Worm (Caenorhabditis elegans) whole organism, L4 larva: ENCODE measurements around the gene nhr-133.
A peak's percentile ranks its signal among the peaks of the same experiment; 100 is the strongest.

Experiments
- D1046.2 ChIP-seq: fragments of 200-800 bp; sonication (Bioruptor generic); IDR thresholded peaks from 2 replicates; pipeline ENCODE4 v1.3.6; 2022; ENCODE audit warnings: missing genetic modification characterization, missing compliant biosample characterization
- F26F4.8 ChIP-seq: fragments of 200-800 bp; sonication (Bioruptor generic); conservative IDR thresholded peaks from 2 replicates; pipeline ENCODE4 v1.3.6; 2022; ENCODE audit warnings: missing genetic modification characterization, missing compliant biosample characterization
- F44E2.7 ChIP-seq: fragments of 200-800 bp; sonication (Bioruptor generic); IDR thresholded peaks from 2 replicates; pipeline ENCODE4 v2.1.2; 2022; ENCODE audit warnings: missing genetic modification characterization, missing compliant biosample characterization
- Y75B8A.6 ChIP-seq: fragments of 200-800 bp; sonication (Bioruptor generic); IDR thresholded peaks from 2 replicates; pipeline ENCODE4 v1.3.6; 2022; ENCODE audit warnings: missing genetic modification reagents, missing genetic modification characterization, missing compliant biosample characterization
- ZK546.5 ChIP-seq, 2 experiments: sonication (generic microtip); optimal IDR thresholded peaks; 2 replicates each; lab custom pipeline; 2017; ENCODE audit warnings: missing biosample characterization in 2 of 2, missing genetic modification characterization in 2 of 2
- aha-1 ChIP-seq: fragments of 150-350 bp; peaks from one replicate; lab custom pipeline; 2014; ENCODE audit warnings: missing biosample characterization, missing genetic modification characterization
- ceh-20 ChIP-seq: fragments of 200-800 bp; sonication (Bioruptor generic); IDR thresholded peaks from 2 replicates; pipeline ENCODE4 v1.3.6; 2022; ENCODE audit warnings: missing genetic modification reagents, missing genetic modification characterization, missing compliant biosample characterization
- ceh-28 ChIP-seq: fragments of 150-350 bp; optimal IDR thresholded peaks from 2 replicates; lab custom pipeline; 2014; ENCODE audit warnings: missing biosample characterization, missing genetic modification reagents, missing genetic modification characterization
- ces-1 ChIP-seq: fragments of 150-350 bp; sonication (generic microtip); optimal IDR thresholded peaks from 4 replicates; lab custom pipeline; 2014; ENCODE audit warnings: missing biosample characterization, missing genetic modification reagents, missing genetic modification characterization
- daf-16 ChIP-seq, 3 experiments: sonication (generic microtip); optimal IDR thresholded peaks; 2 replicates each; lab custom pipeline; 2016 to 2017; ENCODE audit warnings: missing genetic modification characterization in 3 of 3, missing genetic modification reagents in 3 of 3, mild to moderate bottlenecking in 2 of 3, missing compliant biosample characterization in 2 of 3, missing biosample characterization in 1 of 3, moderate library complexity in 1 of 3
- daf-19 ChIP-seq: fragments of 200-800 bp; sonication (Bioruptor generic); conservative IDR thresholded peaks from 2 replicates; pipeline ENCODE4 v1.3.6; 2022; ENCODE audit warnings: missing genetic modification characterization, missing compliant biosample characterization
- daf-8 ChIP-seq: fragments of 200-800 bp; sonication (Bioruptor generic); IDR thresholded peaks from 2 replicates; pipeline ENCODE4 v1.3.6; 2022; ENCODE audit warnings: missing genetic modification characterization, missing compliant biosample characterization
- dmd-6 ChIP-seq: fragments of 200-800 bp; sonication (Bioruptor generic); IDR thresholded peaks from 2 replicates; pipeline ENCODE4 v1.3.6; 2022; ENCODE audit warnings: missing genetic modification reagents, missing genetic modification characterization, missing compliant biosample characterization
- dmd-9 ChIP-seq: fragments of 200-800 bp; sonication (Bioruptor generic); IDR thresholded peaks from 2 replicates; pipeline ENCODE4 v1.3.6; 2022; ENCODE audit warnings: missing genetic modification reagents, missing genetic modification characterization, missing compliant biosample characterization
- duxl-1 ChIP-seq: sonication (generic microtip); optimal IDR thresholded peaks from 2 replicates; lab custom pipeline; 2016; ENCODE audit warnings: mild to moderate bottlenecking, missing genetic modification characterization, moderate library complexity, missing compliant biosample characterization; ENCODE audit not compliant: poor library complexity
- dve-1 ChIP-seq: sonication (generic microtip); optimal IDR thresholded peaks from 2 replicates; lab custom pipeline; 2017; ENCODE audit warnings: antibody characterized with exemption, mild to moderate bottlenecking, missing genetic modification characterization, missing compliant biosample characterization; ENCODE audit not compliant: insufficient read depth
- hlh-11 ChIP-seq: fragments of 200-800 bp; sonication (Bioruptor generic); optimal IDR thresholded peaks from 2 replicates; lab custom pipeline; 2018; ENCODE audit warnings: mild to moderate bottlenecking, missing genetic modification characterization, missing compliant biosample characterization
- jun-1 ChIP-seq: fragments of 150-350 bp; optimal IDR thresholded peaks from 2 replicates; lab custom pipeline; 2014; ENCODE audit warnings: missing biosample characterization, missing genetic modification reagents, missing genetic modification characterization
- lin-1 ChIP-seq: fragments of 200-800 bp; sonication (Bioruptor generic); IDR thresholded peaks from 2 replicates; pipeline ENCODE4 v1.3.6; 2022; ENCODE audit warnings: missing genetic modification reagents, missing genetic modification characterization, missing compliant biosample characterization
- lin-13 ChIP-seq: fragments of 150-350 bp; optimal IDR thresholded peaks from 2 replicates; lab custom pipeline; 2014; ENCODE audit warnings: missing biosample characterization, missing genetic modification reagents, missing genetic modification characterization
- lin-39 ChIP-seq: fragments of 150-350 bp; optimal IDR thresholded peaks from 2 replicates; lab custom pipeline; 2014; ENCODE audit warnings: missing biosample characterization, missing genetic modification reagents, missing genetic modification characterization
- lsy-2 ChIP-seq, 2 experiments: fragments of 150-350 bp in 1 of 2; sonication (generic microtip) in 1 of 2; optimal IDR thresholded peaks; 2 replicates each; lab custom pipeline; 2014 to 2017; ENCODE audit warnings: missing biosample characterization in 2 of 2, missing genetic modification characterization in 2 of 2
- madf-9 ChIP-seq: fragments of 200-800 bp; sonication (Bioruptor generic); conservative IDR thresholded peaks from 2 replicates; pipeline ENCODE4 v1.3.6; 2022; ENCODE audit warnings: missing genetic modification reagents, missing genetic modification characterization, missing compliant biosample characterization
- mdl-1 ChIP-seq, 2 experiments: fragments of 150-350 bp in 1 of 2; sonication (generic microtip) in 1 of 2; optimal IDR thresholded peaks; 2 replicates each; lab custom pipeline; 2014 to 2017; ENCODE audit warnings: missing biosample characterization in 2 of 2, missing genetic modification characterization in 2 of 2
- mep-1 ChIP-seq: fragments of 150-350 bp; sonication (generic microtip); optimal IDR thresholded peaks from 3 replicates; lab custom pipeline; 2014; ENCODE audit warnings: missing biosample characterization, missing genetic modification characterization
- mes-2 ChIP-seq: sonication (generic microtip); optimal IDR thresholded peaks from 2 replicates; lab custom pipeline; 2016; ENCODE audit warnings: missing genotype, mild to moderate bottlenecking, missing genetic modification characterization, missing compliant biosample characterization; ENCODE audit not compliant: poor library complexity, severe bottlenecking
- mxl-2 ChIP-seq: fragments of 200-800 bp; sonication (Bioruptor generic); conservative IDR thresholded peaks from 2 replicates; pipeline ENCODE4 v1.3.6; 2022; ENCODE audit warnings: missing genetic modification reagents, missing genetic modification characterization, missing compliant biosample characterization
- nhr-10 ChIP-seq: fragments of 150-350 bp; optimal IDR thresholded peaks from 2 replicates; lab custom pipeline; 2014; ENCODE audit warnings: missing biosample characterization, missing genetic modification characterization
- nhr-102 ChIP-seq: sonication (generic microtip); optimal IDR thresholded peaks from 2 replicates; lab custom pipeline; 2016; ENCODE audit warnings: mild to moderate bottlenecking, missing genetic modification characterization, moderate library complexity, missing compliant biosample characterization
- nhr-28 ChIP-seq: fragments of 150-350 bp; optimal IDR thresholded peaks from 2 replicates; lab custom pipeline; 2014; ENCODE audit warnings: missing biosample characterization, missing genetic modification characterization
- nhr-41 ChIP-seq: fragments of 200-800 bp; sonication (Bioruptor generic); IDR thresholded peaks from 2 replicates; pipeline ENCODE4 v1.3.6; 2022; ENCODE audit warnings: missing genetic modification reagents, missing genetic modification characterization, missing compliant biosample characterization
- nhr-48 ChIP-seq: sonication (generic microtip); optimal IDR thresholded peaks from 2 replicates; lab custom pipeline; 2016; ENCODE audit warnings: mild to moderate bottlenecking, missing genetic modification characterization, missing compliant biosample characterization
- nhr-76 ChIP-seq: fragments of 150-350 bp; optimal IDR thresholded peaks from 2 replicates; lab custom pipeline; 2014; ENCODE audit warnings: missing biosample characterization, missing genetic modification characterization
- nhr-77 ChIP-seq: fragments of 150-350 bp; optimal IDR thresholded peaks from 2 replicates; lab custom pipeline; 2014; ENCODE audit warnings: missing biosample characterization, missing genetic modification characterization
- php-3 ChIP-seq: fragments of 200-800 bp; sonication (Bioruptor generic); IDR thresholded peaks from 2 replicates; pipeline ENCODE4 v1.3.6; 2022; ENCODE audit warnings: missing genetic modification reagents, missing genetic modification characterization, missing compliant biosample characterization
- pqm-1 ChIP-seq: sonication (generic microtip); optimal IDR thresholded peaks from 2 replicates; lab custom pipeline; 2017; ENCODE audit warnings: missing biosample characterization, missing genetic modification characterization
- sdz-12 ChIP-seq: fragments of 200-800 bp; sonication (Bioruptor generic); optimal IDR thresholded peaks from 2 replicates; lab custom pipeline; 2018; ENCODE audit warnings: mild to moderate bottlenecking, missing genetic modification characterization, missing compliant biosample characterization
- tag-97 ChIP-seq: fragments of 200-800 bp; sonication (Bioruptor generic); IDR thresholded peaks from 2 replicates; pipeline ENCODE4 v1.3.6; 2022; ENCODE audit warnings: missing genetic modification characterization, missing compliant biosample characterization
- tra-1 ChIP-seq: fragments of 200-800 bp; sonication (Bioruptor generic); IDR thresholded peaks from 2 replicates; pipeline ENCODE4 v1.3.6; 2022; ENCODE audit warnings: missing genetic modification reagents, missing genetic modification characterization, missing compliant biosample characterization
- unc-39 ChIP-seq: sonication (generic microtip); optimal IDR thresholded peaks from 2 replicates; lab custom pipeline; 2017; ENCODE audit warnings: missing biosample characterization, missing genetic modification characterization
- unc-62 ChIP-seq, 3 experiments: fragments of 150-350 bp in 1 of 3; sonication (generic microtip); optimal IDR thresholded peaks in 2 of 3; peaks in 1 of 3; 1 replicate in 1 of 3; 2 replicates in 2 of 3; lab custom pipeline; 2014 to 2017; ENCODE audit warnings: missing biosample characterization in 3 of 3, missing genetic modification characterization in 3 of 3, missing genetic modification reagents in 3 of 3, missing genotype in 1 of 3
- zfp-3 ChIP-seq: fragments of 200-800 bp; sonication (Bioruptor generic); conservative IDR thresholded peaks from 2 replicates; pipeline ENCODE4 v1.3.6; 2022; ENCODE audit warnings: missing genetic modification reagents, missing genetic modification characterization, missing compliant biosample characterization
- zip-11 ChIP-seq: fragments of 200-800 bp; sonication (Bioruptor generic); IDR thresholded peaks from 2 replicates; pipeline ENCODE4 v1.3.6; 2022; ENCODE audit warnings: missing genetic modification characterization, missing compliant biosample characterization
- zip-2 ChIP-seq: fragments of 150-350 bp; optimal IDR thresholded peaks from 2 replicates; lab custom pipeline; 2014; ENCODE audit warnings: missing biosample characterization, missing genetic modification characterization
- ztf-11 ChIP-seq: fragments of 150-350 bp; optimal IDR thresholded peaks from 2 replicates; lab custom pipeline; 2014; ENCODE audit warnings: missing biosample characterization, missing genetic modification characterization
- ztf-7 ChIP-seq: fragments of 150-350 bp; optimal IDR thresholded peaks from 2 replicates; lab custom pipeline; 2014; ENCODE audit warnings: missing biosample characterization, missing genetic modification characterization

The nhr-133 gene

ce11 chrV:2250126-2250590, 38.2 kb upstream of the nhr-133 start, which contains the start of gene cyp-33C7 (continued):
- peak; percentile 89 for TF ChIP-seq nhr-77 (tag; lab: Kevin White, UChicago)
- TF ChIP-seq zip-11 (GFP tag; lab: Robert Waterston, UW), result no peak
- no peak for TF ChIP-seq zfp-3 (GFP tag; lab: Robert Waterston, UW)
- no peak for TF ChIP-seq ces-1 (GFP tag; lab: Kevin White, UChicago)
- peak; percentile 45 for TF ChIP-seq aha-1 (tag; lab: Kevin White, UChicago)
- TF ChIP-seq Y75B8A.6, result no peak
- peak; percentile 82 for TF ChIP-seq nhr-102
- no peak for TF ChIP-seq ZK546.5 (tag; optimal IDR thresholded peaks at IDR 0.05; lab: Kevin White, UChicago)
- TF ChIP-seq tag-97 (GFP tag; lab: Robert Waterston, UW), result no peak
- TF ChIP-seq tra-1 (GFP tag; lab: Robert Waterston, UW), result 0 out of 2 replicates have a peak, but pooled peaks have one; percentile 39
- TF ChIP-seq mep-1 (tag; lab: Kevin White, UChicago), result peak; percentile 64
- no peak for TF ChIP-seq mxl-2 (GFP tag; lab: Robert Waterston, UW)
- TF ChIP-seq madf-9 (GFP tag; lab: Robert Waterston, UW), result no peak
- TF ChIP-seq mes-2, result peak; percentile 44
- TF ChIP-seq ceh-20 (GFP tag; lab: Robert Waterston, UW), result no peak
- TF ChIP-seq nhr-28, result peak; percentile 98
- TF ChIP-seq php-3, result no peak
- peak; percentile 9 for TF ChIP-seq ztf-7 (tag; lab: Kevin White, UChicago)
- no peak for TF ChIP-seq ztf-11 (tag; lab: Kevin White, UChicago)
- peak; percentile 65 for TF ChIP-seq pqm-1
- no peak for TF ChIP-seq sdz-12
- no peak for TF ChIP-seq F44E2.7 (GFP tag; lab: Robert Waterston, UW)
- TF ChIP-seq D1046.2, result no peak
- TF ChIP-seq nhr-48 (tag; lab: Kevin White, UChicago), result peak; percentile 29
- no peak for TF ChIP-seq lin-39 (tag; lab: Kevin White, UChicago)

- TF ChIP-seq daf-19 (GFP tag; lab: Robert Waterston, UW) (no peak), nhr-102 (no peak), D1046.2 (no peak), ceh-28 (tag; lab: Kevin White, UChicago) (no peak), zfp-3 (GFP tag; lab: Robert Waterston, UW) (no peak), daf-8 (GFP tag; lab: Robert Waterston, UW) (no peak), ces-1 (GFP tag; lab: Kevin White, UChicago) (no peak), zip-2 (tag; lab: Kevin White, UChicago) (no peak), unc-62 (GFP tag; optimal IDR thresholded peaks at IDR 0.05 in 1 of 2; lab: Kevin White, UChicago) (no peak), unc-62 (tag; optimal IDR thresholded peaks at IDR 0.05; lab: Kevin White, UChicago) (no peak), php-3 (no peak), lsy-2 (tag; optimal IDR thresholded peaks at IDR 0.05; lab: Kevin White, UChicago) (no peak), nhr-76 (tag; lab: Kevin White, UChicago) (no peak), mdl-1 (tag; optimal IDR thresholded peaks at IDR 0.05; lab: Kevin White, UChicago) (no peak), mes-2 (no peak), lin-13 (GFP tag; lab: Kevin White, UChicago) (no peak)
Measured at ce11 chrV:2249310-2249709, 37.4 kb upstream of the nhr-133 start, which contains the start of gene cyp-33C6. TSS of gene cyp-33C6 (minus strand) at chrV:2249410.

ce11 chrV:2244751-2245150, 32.8 kb upstream of the nhr-133 start, which contains the start of gene cyp-33C5:
TSS of gene cyp-33C5 (plus strand) at chrV:2245004.
- TF ChIP-seq dve-1 (peak; percentile 54), dmd-6 (GFP tag; lab: Robert Waterston, UW) (peak; percentile 70), duxl-1 (tag; lab: Kevin White, UChicago) (peak; percentile 5), nhr-10 (tag; lab: Kevin White, UChicago) (no peak), daf-16 (GFP tag; optimal IDR thresholded peaks at IDR 0.05; lab: Kevin White, UChicago) (no peak), daf-16 (tag; optimal IDR thresholded peaks at IDR 0.05; lab: Kevin White, UChicago) (peak; percentile 46), pqm-1 (peak; percentile 23), dmd-9 (GFP tag; lab: Robert Waterston, UW) (no peak), nhr-76 (tag; lab: Kevin White, UChicago) (no peak), jun-1 (tag; lab: Kevin White, UChicago) (no peak), nhr-28 (peak; percentile 98), hlh-11 (tag; lab: Kevin White, UChicago) (peak; percentile 25), F26F4.8 (GFP tag; lab: Robert Waterston, UW) (no peak), lin-1 (0 out of 2 replicates have a peak, but pooled peaks have one; percentile 41), nhr-41 (GFP tag; lab: Robert Waterston, UW) (no peak), unc-39 (tag; lab: Kevin White, UChicago) (no peak)
